Fruit fly (Drosophila melanogaster) whole organism, embryonic: Measurements from ENCODE around the gene CG2818.

Experiments
- CG10543 ChIP-seq: fragments of 200-800 bp; sonication (Bioruptor generic); optimal IDR thresholded peaks from 3 replicates; lab custom pipeline; 2017; ENCODE audit warnings: missing biosample characterization, mild to moderate bottlenecking, missing genetic modification characterization, moderate library complexity
- CG12942 ChIP-seq: fragments of 200-800 bp; sonication (Bioruptor generic); optimal IDR thresholded peaks from 3 replicates; lab custom pipeline; 2016; ENCODE audit warnings: missing biosample characterization, missing genetic modification characterization
- CG13123 ChIP-seq: fragments of 200-800 bp; sonication (Bioruptor generic); optimal IDR thresholded peaks from 2 replicates; lab custom pipeline; 2016; ENCODE audit warnings: missing biosample characterization, missing genetic modification characterization
- CG15514 ChIP-seq: fragments of 200-800 bp; sonication (Bioruptor generic); optimal IDR thresholded peaks from 3 replicates; lab custom pipeline; 2017; ENCODE audit warnings: missing biosample characterization, missing genetic modification characterization, mild to moderate bottlenecking, moderate library complexity, missing genetic modification reagents
- CG17912 ChIP-seq: fragments of 200-800 bp; sonication (Bioruptor generic); optimal IDR thresholded peaks from 2 replicates; lab custom pipeline; 2018; ENCODE audit warnings: missing biosample characterization, mild to moderate bottlenecking, missing genetic modification characterization
- CG2129 ChIP-seq: fragments of 200-800 bp; sonication (Bioruptor generic); IDR thresholded peaks from 2 replicates; pipeline ENCODE4 v1.3.6; 2022; ENCODE audit warnings: missing biosample characterization, missing genetic modification characterization; ENCODE audit not compliant: partially characterized antibody
- CG31224 ChIP-seq: fragments of 200-800 bp; sonication (Bioruptor generic); IDR thresholded peaks from 2 replicates; pipeline ENCODE4 v1.3.6; 2022; ENCODE audit warnings: missing biosample characterization, missing genetic modification characterization
- CG31388 ChIP-seq: fragments of 200-800 bp; sonication (Bioruptor generic); optimal IDR thresholded peaks from 2 replicates; lab custom pipeline; 2016; ENCODE audit warnings: missing biosample characterization, missing genetic modification characterization
- CG34376 ChIP-seq: fragments of 200-800 bp; sonication (Bioruptor generic); optimal IDR thresholded peaks from 2 replicates; lab custom pipeline; 2018; ENCODE audit warnings: missing biosample characterization, mild to moderate bottlenecking, missing genetic modification characterization
- CG4820 ChIP-seq: fragments of 200-800 bp; sonication (Bioruptor generic); optimal IDR thresholded peaks from 3 replicates; lab custom pipeline; 2016; ENCODE audit warnings: missing biosample characterization, missing genetic modification characterization
- CG7357 ChIP-seq: fragments of 200-800 bp; sonication (Bioruptor generic); IDR thresholded peaks from 3 replicates; pipeline ENCODE4 v1.3.6; 2022; ENCODE audit warnings: missing biosample characterization, missing genetic modification characterization
- CG8281 ChIP-seq: fragments of 200-800 bp; sonication (Bioruptor generic); optimal IDR thresholded peaks from 2 replicates; lab custom pipeline; 2018; ENCODE audit warnings: missing biosample characterization, mild to moderate bottlenecking, missing genetic modification characterization, moderate library complexity
- CG8359 ChIP-seq: fragments of 200-800 bp; sonication (Bioruptor generic); optimal IDR thresholded peaks from 2 replicates; lab custom pipeline; 2017; ENCODE audit warnings: missing biosample characterization, mild to moderate bottlenecking, missing genetic modification characterization, borderline replicate concordance
- CG8765 ChIP-seq: fragments of 200-800 bp; sonication (Bioruptor generic); IDR thresholded peaks from 2 replicates; pipeline ENCODE4 v1.3.6; 2022; ENCODE audit warnings: missing biosample characterization, missing genetic modification characterization
- CG9215 ChIP-seq: fragments of 200-800 bp; sonication (Bioruptor generic); IDR thresholded peaks from 2 replicates; pipeline ENCODE4 v1.3.6; 2022; ENCODE audit warnings: missing biosample characterization, missing genetic modification characterization
- Doc3 ChIP-seq: fragments of 200-800 bp; sonication (Bioruptor generic); IDR thresholded peaks from 3 replicates; pipeline ENCODE4 v1.3.6; 2022; ENCODE audit warnings: missing biosample characterization, missing genetic modification characterization; ENCODE audit not compliant: partially characterized antibody
- Eip74EF ChIP-seq, 2 experiments: fragments of 200-800 bp in 1 of 2; fragments of >200 bp in 1 of 2; sonication (Bioruptor generic) in 1 of 2; optimal IDR thresholded peaks; 2 replicates each; lab custom pipeline; 2017 to 2019; ENCODE audit warnings: missing biosample characterization in 2 of 2, missing genetic modification characterization in 2 of 2, mild to moderate bottlenecking in 1 of 2, moderate library complexity in 1 of 2
- HHEX ChIP-seq: fragments of 200-800 bp; sonication (Bioruptor generic); optimal IDR thresholded peaks from 3 replicates; lab custom pipeline; 2017; ENCODE audit warnings: missing biosample characterization, mild to moderate bottlenecking, missing genetic modification characterization, missing genetic modification reagents
- Hr39 ChIP-seq: fragments of >200 bp; optimal IDR thresholded peaks from 2 replicates; lab custom pipeline; 2017
- NFAT ChIP-seq: fragments of 200-800 bp; sonication (Bioruptor generic); IDR thresholded peaks from 2 replicates; pipeline ENCODE4 v1.3.6; 2022; ENCODE audit warnings: missing biosample characterization, missing genetic modification characterization
- Optix ChIP-seq: fragments of 200-800 bp; sonication (Bioruptor generic); IDR thresholded peaks from 3 replicates; pipeline ENCODE4 v1.3.6; 2022; ENCODE audit warnings: missing biosample characterization, missing genetic modification characterization
- Pdp1 ChIP-seq, 2 experiments: fragments of 200-800 bp; sonication (Bioruptor generic); optimal IDR thresholded peaks; 3 replicates each; lab custom pipeline; 2016; ENCODE audit warnings: missing biosample characterization in 2 of 2, missing genetic modification characterization in 2 of 2, mild to moderate bottlenecking in 1 of 2, moderate library complexity in 1 of 2
- Trl ChIP-seq, 3 experiments: fragments of >200 bp in 2 of 3; fragments of 200-800 bp in 1 of 3; sonication (Bioruptor generic) in 1 of 3; optimal IDR thresholded peaks; 2 replicates in 1 of 3; 3 replicates in 2 of 3; lab custom pipeline; 2016 to 2017; ENCODE audit warnings: missing biosample characterization in 1 of 3, missing genetic modification characterization in 1 of 3
- ara ChIP-seq: fragments of 200-800 bp; sonication (Bioruptor generic); IDR thresholded peaks from 2 replicates; pipeline ENCODE4 v1.3.6; 2022; ENCODE audit warnings: missing biosample characterization, missing genetic modification characterization
- bcd ChIP-seq: fragments of 200-800 bp; sonication (Bioruptor generic); optimal IDR thresholded peaks from 2 replicates; lab custom pipeline; 2017; ENCODE audit warnings: missing biosample characterization, mild to moderate bottlenecking, missing genetic modification characterization
- dpn ChIP-seq, 2 experiments: fragments of 200-800 bp; sonication (Bioruptor generic); optimal IDR thresholded peaks; 3 replicates each; lab custom pipeline; 2016; ENCODE audit warnings: missing biosample characterization in 2 of 2, missing genetic modification characterization in 2 of 2
- fd102C ChIP-seq: fragments of 200-800 bp; sonication (Bioruptor generic); optimal IDR thresholded peaks from 2 replicates; lab custom pipeline; 2018; ENCODE audit warnings: missing biosample characterization, mild to moderate bottlenecking, missing genetic modification characterization, moderate library complexity
- fd64A ChIP-seq: fragments of 200-800 bp; sonication (Bioruptor generic); optimal IDR thresholded peaks from 3 replicates; lab custom pipeline; 2018; ENCODE audit warnings: missing biosample characterization, mild to moderate bottlenecking, missing genetic modification characterization
- gcm ChIP-seq: fragments of 200-800 bp; sonication (Bioruptor generic); optimal IDR thresholded peaks from 2 replicates; lab custom pipeline; 2019; ENCODE audit warnings: missing biosample characterization, mild to moderate bottlenecking, missing genetic modification characterization, moderate library complexity
- h ChIP-seq: fragments of >200 bp; optimal IDR thresholded peaks from 2 replicates; lab custom pipeline; 2017
- kay ChIP-seq: fragments of 200-800 bp; sonication (Bioruptor generic); optimal IDR thresholded peaks from 2 replicates; lab custom pipeline; 2016; ENCODE audit warnings: missing biosample characterization, missing genetic modification characterization
- nerfin-2 ChIP-seq: fragments of 200-800 bp; sonication (Bioruptor generic); IDR thresholded peaks from 2 replicates; pipeline ENCODE4 v1.3.6; 2022; ENCODE audit warnings: missing biosample characterization, missing genetic modification characterization; ENCODE audit not compliant: partially characterized antibody
- p53 ChIP-seq: fragments of 200-800 bp; sonication (Bioruptor generic); optimal IDR thresholded peaks from 2 replicates; lab custom pipeline; 2016; ENCODE audit warnings: missing biosample characterization, missing genetic modification characterization
- pb ChIP-seq: fragments of 200-800 bp; sonication (Bioruptor generic); optimal IDR thresholded peaks from 3 replicates; lab custom pipeline; 2016; ENCODE audit warnings: missing biosample characterization, missing genetic modification characterization
- pho ChIP-seq: fragments of 200-800 bp; sonication (Bioruptor generic); optimal IDR thresholded peaks from 2 replicates; lab custom pipeline; 2016; ENCODE audit warnings: missing biosample characterization, missing genetic modification characterization
- slou ChIP-seq: fragments of 200-800 bp; sonication (Bioruptor generic); optimal IDR thresholded peaks from 3 replicates; lab custom pipeline; 2016; ENCODE audit warnings: missing biosample characterization, missing genetic modification characterization
- sug ChIP-seq: fragments of 200-800 bp; optimal IDR thresholded peaks from 2 replicates; lab custom pipeline; 2019; ENCODE audit warnings: missing biosample characterization, mild to moderate bottlenecking, missing genetic modification characterization, moderate library complexity
- vnd ChIP-seq: fragments of 200-800 bp; sonication (Bioruptor generic); IDR thresholded peaks from 3 replicates; pipeline ENCODE4 v1.3.6; 2022; ENCODE audit warnings: missing biosample characterization, missing genetic modification characterization; ENCODE audit not compliant: partially characterized antibody
- zen2 ChIP-seq: fragments of 200-800 bp; sonication (Bioruptor generic); IDR thresholded peaks from 3 replicates; pipeline ENCODE4 v1.3.6; 2022; ENCODE audit warnings: missing biosample characterization, missing genetic modification characterization; ENCODE audit not compliant: partially characterized antibody

CG2818 gene

dm6 chr2L:3694920-3695319 is 18.2 kb upstream of the CG2818 start, which contains the start of gene CG43165:
CG43165 (minus strand) TSS chr2L:3695020.
- TF ChIP-seq fd102C (GFP tag; lab: Kevin White, UChicago) (no peak), CG8359 (GFP tag; lab: Kevin White, UChicago) (no peak), CG17912 (GFP tag; lab: Kevin White, UChicago) (no peak), ara (GFP tag; lab: Robert Waterston, UW) (no peak), Pdp1 (GFP tag; optimal IDR thresholded peaks at IDR 0.05; lab: Kevin White, UChicago) (peak in 1 of 2 experiments; percentile 12), CG13123 (no peak), CG8765 (GFP tag; lab: Robert Waterston, UW) (peak; percentile 22; the same call in 1 of the 2 replicates), Doc3 (GFP tag; lab: Robert Waterston, UW) (no peak)

- TF ChIP-seq sug (tag; lab: Kevin White, UChicago) (peak; percentile 25), bcd (no peak), h (lab: Kevin White, UChicago) (no peak), CG34376 (GFP tag; lab: Kevin White, UChicago) (peak; percentile 31), HHEX (GFP tag; lab: Kevin White, UChicago) (no peak)
These were observed 17.8 kb upstream of the CG2818 start, which contains the start of gene CG16713 for dm6 chr2L:3695361-3695818. CG16713 (minus strand) TSS chr2L:3695411.

dm6 chr2L:3696438-3696837 is 16.7 kb upstream of the CG2818 start, which contains the start of gene IM33:
IM33 (minus strand) TSS chr2L:3696658.
- TF ChIP-seq CG7357, result 0 out of 3 replicates have a peak, but pooled peaks have one; percentile 9
- TF ChIP-seq CG10543 (GFP tag; lab: Kevin White, UChicago), result peak; percentile 11
- no peak for TF ChIP-seq zen2 (GFP tag; lab: Robert Waterston, UW)
- no peak for TF ChIP-seq CG31224 (GFP tag; lab: Robert Waterston, UW)
- TF ChIP-seq CG34376 (GFP tag; lab: Kevin White, UChicago), result peak; percentile 61
- TF ChIP-seq sug (tag; lab: Kevin White, UChicago), result peak; percentile 51

dm6 chr2L:3697772-3698171 is 15.4 kb upstream of the CG2818 start, which contains the start of gene CG3604:
CG3604 (minus strand) TSS chr2L:3697872.
- TF ChIP-seq Eip74EF (GFP tag; optimal IDR thresholded peaks at IDR 0.05; lab: Kevin White, UChicago) (peak in 1 of 2 experiments; percentile 14), CG12942 (no peak)

- TF ChIP-seq CG34376 (GFP tag; lab: Kevin White, UChicago) (peak; percentile 26), CG31388 (GFP tag; lab: Kevin White, UChicago) (no peak), Pdp1 (GFP tag; optimal IDR thresholded peaks at IDR 0.05; lab: Kevin White, UChicago) (peak in 1 of 2 experiments; percentile 42), CG15514 (GFP tag; lab: Kevin White, UChicago) (peak; percentile 56)
These were observed 14.1 kb upstream of the CG2818 start, which contains the start of the genes CG10031 and CG42464 for dm6 chr2L:3698992-3699514. CG10031 (minus strand) TSS chr2L:3699092. CG42464 (plus strand) TSS chr2L:3699464.

- TF ChIP-seq Optix (GFP tag; lab: Robert Waterston, UW), result no peak
- TF ChIP-seq nerfin-2 (GFP tag; lab: Robert Waterston, UW), result no peak
- no peak for TF ChIP-seq CG2129 (GFP tag; lab: Robert Waterston, UW)
- no peak for TF ChIP-seq CG4820 (GFP tag; lab: Kevin White, UChicago)
- TF ChIP-seq gcm (GFP tag; lab: Kevin White, UChicago), result no peak
- no peak for TF ChIP-seq fd64A (GFP tag; lab: Kevin White, UChicago)
- TF ChIP-seq pho, result no peak
- no peak for TF ChIP-seq slou (GFP tag; lab: Kevin White, UChicago)
- TF ChIP-seq CG8281, result no peak
- TF ChIP-seq kay (GFP tag; lab: Kevin White, UChicago), result no peak
- TF ChIP-seq CG12942, result no peak
- no peak for TF ChIP-seq vnd (GFP tag; lab: Robert Waterston, UW)
- no peak for TF ChIP-seq pb (GFP tag; lab: Kevin White, UChicago)
- no peak for TF ChIP-seq NFAT
- no peak for TF ChIP-seq p53
- TF ChIP-seq dpn (GFP tag; optimal IDR thresholded peaks at IDR 0.05; lab: Kevin White, UChicago), result no peak
- TF ChIP-seq Trl (optimal IDR thresholded peaks at IDR 0.05; lab: Kevin White, UChicago), result no peak
- no peak for TF ChIP-seq Trl (GFP tag; optimal IDR thresholded peaks at IDR 0.05; lab: Kevin White, UChicago)
- no peak for TF ChIP-seq CG9215 (GFP tag; lab: Robert Waterston, UW)
- TF ChIP-seq Hr39 (lab: Kevin White, UChicago), result no peak
These were observed 13.3 kb upstream of the CG2818 start, which contains the start of gene CG42465 for dm6 chr2L:3699895-3700294. CG42465 (plus strand) TSS chr2L:3700195.
